Worm (Caenorhabditis elegans) whole organism, L1 larva: ENCODE results near the gene R10E4.1.

Experiments used
- C16A3.4 ChIP-seq: fragments of 150-350 bp; optimal IDR thresholded peaks from 2 replicates; lab custom pipeline; 2014; ENCODE audit warnings: missing biosample characterization, missing genetic modification characterization
- C34B4.2 ChIP-seq: sonication (generic microtip); optimal IDR thresholded peaks from 2 replicates; lab custom pipeline; 2017; ENCODE audit warnings: mild to moderate bottlenecking, missing genetic modification characterization, missing compliant biosample characterization
- ama-1 ChIP-seq: fragments of 150-350 bp; optimal IDR thresholded peaks from 2 replicates; lab custom pipeline; 2014
- ceh-63 ChIP-seq: fragments of 200-800 bp; sonication (Bioruptor generic); optimal IDR thresholded peaks from 2 replicates; lab custom pipeline; 2018; ENCODE audit warnings: mild to moderate bottlenecking, missing genetic modification characterization, missing compliant biosample characterization
- ceh-8 ChIP-seq: fragments of 200-800 bp; sonication (Bioruptor generic); optimal IDR thresholded peaks from 2 replicates; lab custom pipeline; 2018; ENCODE audit warnings: mild to moderate bottlenecking, missing genetic modification characterization, moderate library complexity, missing compliant biosample characterization
- ceh-82 ChIP-seq, 3 experiments: fragments of 150-350 bp in 1 of 3; sonication (generic microtip) in 2 of 3; optimal IDR thresholded peaks; 2 replicates each; lab custom pipeline; 2014 to 2017; ENCODE audit warnings: missing biosample characterization in 3 of 3, missing genetic modification characterization in 3 of 3
- ceh-88 ChIP-seq: fragments of 200-800 bp; sonication (Bioruptor generic); IDR thresholded peaks from 2 replicates; pipeline ENCODE4 v1.3.6; 2022; ENCODE audit warnings: missing genetic modification characterization, missing compliant biosample characterization
- ceh-90 ChIP-seq: sonication (generic microtip); optimal IDR thresholded peaks from 2 replicates; lab custom pipeline; 2016; ENCODE audit warnings: missing genetic modification characterization, missing compliant biosample characterization
- ces-1 ChIP-seq: fragments of 150-350 bp; optimal IDR thresholded peaks from 2 replicates; lab custom pipeline; 2014; ENCODE audit warnings: missing biosample characterization, missing genetic modification reagents, missing genetic modification characterization
- dpl-1 ChIP-seq, 3 experiments: fragments of 150-350 bp in 2 of 3; sonication (generic microtip) in 1 of 3; optimal IDR thresholded peaks; 2 replicates each; lab custom pipeline; 2014 to 2017; ENCODE audit warnings: missing biosample characterization in 3 of 3, missing genetic modification characterization in 3 of 3, missing genetic modification reagents in 3 of 3
- dsc-1 ChIP-seq: sonication (generic microtip); optimal IDR thresholded peaks from 2 replicates; lab custom pipeline; 2016; ENCODE audit warnings: mild to moderate bottlenecking, missing genetic modification characterization, missing compliant biosample characterization
- efl-1 ChIP-seq, 4 experiments: fragments of 150-350 bp; optimal IDR thresholded peaks in 3 of 4; peaks in 1 of 4; 1 replicate in 1 of 4; 2 replicates in 3 of 4; lab custom pipeline; 2014; ENCODE audit warnings: missing biosample characterization in 2 of 4, missing genetic modification characterization in 2 of 4, missing genetic modification reagents in 2 of 4
- efl-3 ChIP-seq: fragments of 200-800 bp; sonication (Bioruptor generic); optimal IDR thresholded peaks from 2 replicates; lab custom pipeline; 2018; ENCODE audit warnings: mild to moderate bottlenecking, missing genetic modification characterization, missing compliant biosample characterization
- egl-27 ChIP-seq, 2 experiments: fragments of 150-350 bp in 1 of 2; sonication (generic microtip); optimal IDR thresholded peaks; 3 replicates each; lab custom pipeline; 2017 to 2018; ENCODE audit warnings: missing biosample characterization in 2 of 2, missing genetic modification characterization in 2 of 2, missing genetic modification reagents in 2 of 2
- elt-2 ChIP-seq: sonication (generic microtip); optimal IDR thresholded peaks from 2 replicates; lab custom pipeline; 2016; ENCODE audit warnings: missing genetic modification characterization, mild to moderate bottlenecking, inconsistent platforms, missing compliant biosample characterization, missing genetic modification reagents
- elt-3 ChIP-seq, 6 experiments: fragments of 150-350 bp in 1 of 6; sonication (generic microtip); optimal IDR thresholded peaks; 2 replicates each; lab custom pipeline; 2017 to 2018; ENCODE audit warnings: missing biosample characterization in 6 of 6, missing genetic modification characterization in 6 of 6, inconsistent platforms in 1 of 6
- ets-5 ChIP-seq: fragments of 200-800 bp; sonication (Bioruptor generic); IDR thresholded peaks from 2 replicates; pipeline ENCODE4 v1.3.6; 2022; ENCODE audit warnings: missing genetic modification characterization, missing compliant biosample characterization
- fos-1 ChIP-seq: fragments of 150-350 bp; optimal IDR thresholded peaks from 2 replicates; lab custom pipeline; 2014; ENCODE audit warnings: missing biosample characterization, missing genetic modification characterization
- grh-1 ChIP-seq: fragments of 200-800 bp; sonication (Bioruptor generic); IDR thresholded peaks from 2 replicates; pipeline ENCODE4 v1.3.6; 2022; ENCODE audit warnings: missing genetic modification reagents, missing genetic modification characterization, missing compliant biosample characterization
- hlh-17 ChIP-seq: fragments of 200-800 bp; sonication (Bioruptor generic); optimal IDR thresholded peaks from 2 replicates; lab custom pipeline; 2018; ENCODE audit warnings: missing genetic modification characterization, mild to moderate bottlenecking, missing compliant biosample characterization, moderate library complexity, borderline replicate concordance
- hlh-4 ChIP-seq: sonication (generic microtip); optimal IDR thresholded peaks from 2 replicates; lab custom pipeline; 2016; ENCODE audit warnings: mild to moderate bottlenecking, missing genetic modification characterization, missing compliant biosample characterization
- irx-1 ChIP-seq: sonication (generic microtip); optimal IDR thresholded peaks from 2 replicates; lab custom pipeline; 2016; ENCODE audit warnings: missing genetic modification characterization, missing compliant biosample characterization
- isw-1 ChIP-seq: fragments of 200-800 bp; sonication (Bioruptor generic); IDR thresholded peaks from 2 replicates; pipeline ENCODE4 v1.3.6; 2022; ENCODE audit warnings: missing genetic modification characterization, missing compliant biosample characterization
- lin-13 ChIP-seq: fragments of 150-350 bp; optimal IDR thresholded peaks from 2 replicates; lab custom pipeline; 2014; ENCODE audit warnings: missing biosample characterization, missing genetic modification reagents, missing genetic modification characterization
- lin-14 ChIP-seq: fragments of 200-800 bp; sonication (Bioruptor generic); optimal IDR thresholded peaks from 2 replicates; lab custom pipeline; 2018; ENCODE audit warnings: mild to moderate bottlenecking, missing genetic modification characterization, moderate library complexity, missing compliant biosample characterization
- lin-15B ChIP-seq: fragments of 150-350 bp; sonication (generic microtip); optimal IDR thresholded peaks from 3 replicates; lab custom pipeline; 2014; ENCODE audit warnings: missing biosample characterization, missing genetic modification characterization
- lin-35 ChIP-seq, 2 experiments: fragments of 150-350 bp; optimal IDR thresholded peaks; 2 replicates each; lab custom pipeline; 2014; ENCODE audit warnings: missing biosample characterization in 2 of 2, missing genetic modification characterization in 2 of 2, missing genetic modification reagents in 2 of 2
- lir-3 ChIP-seq: sonication (generic microtip); optimal IDR thresholded peaks from 2 replicates; lab custom pipeline; 2016; ENCODE audit warnings: mild to moderate bottlenecking, missing genetic modification characterization, moderate library complexity, missing compliant biosample characterization; ENCODE audit not compliant: poor library complexity
- mab-9 ChIP-seq: fragments of 200-800 bp; sonication (Bioruptor generic); IDR thresholded peaks from 2 replicates; pipeline ENCODE4 v1.3.6; 2022; ENCODE audit warnings: missing genetic modification reagents, missing genetic modification characterization, missing compliant biosample characterization
- mdl-1 ChIP-seq, 2 experiments: fragments of 150-350 bp; optimal IDR thresholded peaks; 2 replicates each; lab custom pipeline; 2014 to 2017; ENCODE audit warnings: missing biosample characterization in 2 of 2, missing genetic modification characterization in 2 of 2, inconsistent platforms in 1 of 2
- mef-2 ChIP-seq: fragments of 150-350 bp; optimal IDR thresholded peaks from 2 replicates; lab custom pipeline; 2014; ENCODE audit warnings: missing biosample characterization, missing genetic modification characterization
- nhr-12 ChIP-seq: sonication (generic microtip); optimal IDR thresholded peaks from 2 replicates; lab custom pipeline; 2017; ENCODE audit warnings: missing biosample characterization, missing genetic modification characterization
- nhr-237 ChIP-seq: fragments of 150-350 bp; optimal IDR thresholded peaks from 2 replicates; lab custom pipeline; 2014; ENCODE audit warnings: missing biosample characterization, missing genetic modification characterization
- nhr-28 ChIP-seq: fragments of 150-350 bp; optimal IDR thresholded peaks from 2 replicates; lab custom pipeline; 2014; ENCODE audit warnings: missing biosample characterization, missing genetic modification characterization
- nhr-76 ChIP-seq: sonication (generic microtip); optimal IDR thresholded peaks from 2 replicates; lab custom pipeline; 2017; ENCODE audit warnings: missing biosample characterization, missing genetic modification characterization
- nhr-77 ChIP-seq: fragments of 150-350 bp; optimal IDR thresholded peaks from 2 replicates; lab custom pipeline; 2014; ENCODE audit warnings: missing biosample characterization, missing genetic modification characterization
- nhr-90 ChIP-seq: sonication (generic microtip); optimal IDR thresholded peaks from 2 replicates; lab custom pipeline; 2016; ENCODE audit warnings: mild to moderate bottlenecking, missing genetic modification characterization, missing compliant biosample characterization; ENCODE audit not compliant: poor library complexity
- pax-3 ChIP-seq: fragments of 200-800 bp; sonication (Bioruptor generic); optimal IDR thresholded peaks from 2 replicates; lab custom pipeline; 2018; ENCODE audit warnings: mild to moderate bottlenecking, missing genetic modification characterization, moderate library complexity, missing compliant biosample characterization
- pqm-1 ChIP-seq: sonication (generic microtip); optimal IDR thresholded peaks from 3 replicates; lab custom pipeline; 2017; ENCODE audit warnings: missing biosample characterization, missing genetic modification characterization
- skn-1 ChIP-seq: fragments of 150-350 bp; optimal IDR thresholded peaks from 2 replicates; lab custom pipeline; 2014; ENCODE audit warnings: missing biosample characterization, missing genetic modification characterization
- sup-37 ChIP-seq: fragments of 200-800 bp; sonication (Bioruptor generic); optimal IDR thresholded peaks from 2 replicates; lab custom pipeline; 2018; ENCODE audit warnings: mild to moderate bottlenecking, missing genetic modification characterization, missing compliant biosample characterization
- tlp-1 ChIP-seq: fragments of 150-350 bp; optimal IDR thresholded peaks from 2 replicates; lab custom pipeline; 2014; ENCODE audit warnings: missing biosample characterization, missing genetic modification characterization
- unc-130 ChIP-seq: fragments of 150-350 bp; optimal IDR thresholded peaks from 2 replicates; lab custom pipeline; 2017; ENCODE audit warnings: missing biosample characterization, missing genetic modification characterization, inconsistent platforms
- unc-62 ChIP-seq: fragments of 150-350 bp; optimal IDR thresholded peaks from 2 replicates; lab custom pipeline; 2014; ENCODE audit warnings: missing biosample characterization, missing genetic modification reagents, missing genetic modification characterization
- zip-4 ChIP-seq: fragments of 200-800 bp; sonication (Bioruptor generic); optimal IDR thresholded peaks from 2 replicates; lab custom pipeline; 2018; ENCODE audit warnings: mild to moderate bottlenecking, missing genetic modification characterization, moderate library complexity, missing compliant biosample characterization

The R10E4.1 gene

ce11 chrIII:4280215-4281173 lies 11.0 kb downstream of the R10E4.1 start, which contains the start of gene sup-26 (continued):
- TF ChIP-seq unc-62 (GFP tag; lab: Kevin White, UChicago) (no peak), pax-3 (tag; lab: Kevin White, UChicago) (no peak), C16A3.4 (tag; lab: Kevin White, UChicago) (no peak), egl-27 (tag; optimal IDR thresholded peaks at IDR 0.05; lab: Kevin White, UChicago) (no peak), grh-1 (GFP tag; lab: Robert Waterston, UW) (0 out of 2 replicates have a peak, but pooled peaks have one; percentile 3), nhr-237 (tag; lab: Kevin White, UChicago) (no peak), sup-37 (GFP tag; lab: Kevin White, UChicago) (peak; percentile 19), efl-1 (optimal IDR thresholded peaks at IDR 0.05; lab: Kevin White, UChicago) (no peak), efl-1 (GFP tag; optimal IDR thresholded peaks at IDR 0.05 in 1 of 2; lab: Kevin White, UChicago) (peak in 1 of 2 experiments; percentile 91), lin-14 (GFP tag; lab: Kevin White, UChicago) (peak; percentile 70), isw-1 (GFP tag; lab: Robert Waterston, UW) (no peak), hlh-17 (GFP tag; lab: Kevin White, UChicago) (no peak), lin-15B (no peak), tlp-1 (tag; lab: Kevin White, UChicago) (no peak), ceh-90 (tag; lab: Kevin White, UChicago) (no peak), mdl-1 (tag; optimal IDR thresholded peaks at IDR 0.05; lab: Kevin White, UChicago) (peak in 1 of 2 experiments; percentile 42), dpl-1 (GFP tag; optimal IDR thresholded peaks at IDR 0.05; lab: Kevin White, UChicago) (no peak), efl-3 (GFP tag; lab: Kevin White, UChicago) (no peak), nhr-77 (tag; lab: Kevin White, UChicago) (no peak), pqm-1 (tag; lab: Kevin White, UChicago) (no peak), elt-3 (tag; optimal IDR thresholded peaks at IDR 0.05; lab: Kevin White, UChicago) (peak in 1 of 6 experiments; percentile 29), mef-2 (tag; lab: Kevin White, UChicago) (no peak), ama-1 (lab: Kevin White, UChicago) (no peak), ces-1 (GFP tag; lab: Kevin White, UChicago) (no peak), nhr-12 (tag; lab: Kevin White, UChicago) (no peak), nhr-76 (tag; lab: Kevin White, UChicago) (no peak), lin-35 (GFP tag; optimal IDR thresholded peaks at IDR 0.05; lab: Kevin White, UChicago) (peak in 1 of 2 experiments; percentile 45), dsc-1 (tag; lab: Kevin White, UChicago) (peak; percentile 22), zip-4 (GFP tag; lab: Kevin White, UChicago) (peak; percentile 13), C34B4.2 (tag; lab: Kevin White, UChicago) (no peak), ceh-8 (GFP tag; lab: Kevin White, UChicago) (no peak), unc-130 (no peak), lir-3 (tag; lab: Kevin White, UChicago) (no peak), irx-1 (no peak)

ce11 chrIII:4281955-4282618 lies 12.5 kb downstream of the R10E4.1 start:
- TF ChIP-seq skn-1 (tag; lab: Kevin White, UChicago) = peak; percentile 86
- peak; percentile 73 for TF ChIP-seq fos-1 (tag; lab: Kevin White, UChicago)
- TF ChIP-seq ceh-82 (tag; optimal IDR thresholded peaks at IDR 0.05; lab: Kevin White, UChicago) = peak; percentile 69 to 84 (median 73)
- peak; percentile 72 for TF ChIP-seq hlh-4 (tag; lab: Kevin White, UChicago)
- peak; percentile 99 for TF ChIP-seq nhr-90 (tag; lab: Kevin White, UChicago)
- peak; percentile 69 to 85 for TF ChIP-seq lin-35 (GFP tag; optimal IDR thresholded peaks at IDR 0.05; lab: Kevin White, UChicago)
- TF ChIP-seq elt-2 (tag; lab: Kevin White, UChicago) = peak; percentile 91
- peak; percentile 91 for TF ChIP-seq zip-4 (GFP tag; lab: Kevin White, UChicago)
- peak; percentile 94 for TF ChIP-seq nhr-77 (tag; lab: Kevin White, UChicago)
- TF ChIP-seq ceh-63 (GFP tag; lab: Kevin White, UChicago) = peak; percentile 27
- peak; percentile 92 for TF ChIP-seq mab-9 (GFP tag; lab: Robert Waterston, UW)
- peak; percentile 18 for TF ChIP-seq unc-62 (GFP tag; lab: Kevin White, UChicago)
- TF ChIP-seq ceh-88 (GFP tag; lab: Robert Waterston, UW) = peak; percentile 94
- TF ChIP-seq pqm-1 (tag; lab: Kevin White, UChicago) = peak; percentile 70
- peak; percentile 81 to 86 for TF ChIP-seq efl-1 (optimal IDR thresholded peaks at IDR 0.05; lab: Kevin White, UChicago)
- peak; percentile 65 to 97 for TF ChIP-seq efl-1 (GFP tag; optimal IDR thresholded peaks at IDR 0.05 in 1 of 2; lab: Kevin White, UChicago)
- TF ChIP-seq lin-13 (GFP tag; lab: Kevin White, UChicago) = peak; percentile 87
- TF ChIP-seq grh-1 (GFP tag; lab: Robert Waterston, UW) = peak; percentile 97
- TF ChIP-seq nhr-237 (tag; lab: Kevin White, UChicago) = peak; percentile 58
- no peak for TF ChIP-seq ets-5 (GFP tag; lab: Robert Waterston, UW)
- TF ChIP-seq nhr-28 (tag; lab: Kevin White, UChicago) = no peak
